Fruit fly (Drosophila melanogaster): ENCODE data around the gene T48.

DNA sequence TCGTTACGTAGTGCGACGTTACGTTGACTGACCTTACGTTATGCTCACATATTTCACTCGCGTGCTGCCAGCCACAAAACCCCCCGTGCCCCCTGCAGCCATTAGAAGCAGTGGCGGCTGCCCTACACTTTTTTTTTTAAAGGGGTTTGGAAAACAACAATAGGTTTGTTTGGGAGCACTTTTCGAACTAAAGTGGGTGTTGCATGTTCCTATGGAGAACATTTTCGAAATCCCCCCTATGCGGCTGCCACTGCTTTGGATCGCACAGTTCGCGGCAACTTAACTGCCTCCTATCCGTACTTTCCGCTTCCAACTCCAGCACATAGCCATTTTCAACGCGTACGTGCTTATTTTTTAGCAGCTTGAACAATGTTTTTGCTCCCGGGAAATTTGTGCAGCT, 27.8 kb upstream of the T48 start:
- no peak for TF ChIP-seq brk (GFP tag; optimal IDR thresholded peaks at IDR 0.05)
- peak; percentile 26 for TF ChIP-seq fru (GFP tag; optimal IDR thresholded peaks at IDR 0.05)
- TF ChIP-seq woc (GFP tag; optimal IDR thresholded peaks at IDR 0.05), result no peak
- TF ChIP-seq Jra (GFP tag; optimal IDR thresholded peaks at IDR 0.05), result no peak
- TF ChIP-seq br (GFP tag; optimal IDR thresholded peaks at IDR 0.05), result no peak
- no peak for TF ChIP-seq jim (GFP tag; optimal IDR thresholded peaks at IDR 0.05)
- no peak for TF ChIP-seq dl (GFP tag; optimal IDR thresholded peaks at IDR 0.05; ENCODE audit: insufficient read depth in 1 of 2, partially characterized antibody in 2 of 2)
- no peak for TF ChIP-seq sage (GFP tag; optimal IDR thresholded peaks at IDR 0.05)

Data from whole organism, wandering third instar larva.